Fruit fly (Drosophila melanogaster): ENCODE results near the gene CG31323.

Gene CG31323

dm6 chr3R:26172040-26172439, 1.4 kb downstream of the CG31323 start (continued):
- TF ChIP-seq CG18764 (GFP tag; optimal IDR thresholded peaks at IDR 0.05) (peak; percentile 37), rib (GFP tag; IDR thresholded peaks at IDR 0.05) (0 out of 2 replicates have a peak, but pooled peaks have one; percentile 27), pan (optimal IDR thresholded peaks at IDR 0.05) (no peak), pan (GFP tag; optimal IDR thresholded peaks at IDR 0.05 in 1 of 2, IDR thresholded peaks at IDR 0.05 in 1 of 2) (peak in 1 of 2 experiments; percentile 56), CG32772 (GFP tag; IDR thresholded peaks at IDR 0.05) (0 out of 2 replicates have a peak, but pooled peaks have one; percentile 24), lov (optimal IDR thresholded peaks at IDR 0.05) (no peak), lov (GFP tag; IDR thresholded peaks at IDR 0.05) (no peak), scrt (GFP tag; optimal IDR thresholded peaks at IDR 0.05) (peak; percentile 71), tap (tag; optimal IDR thresholded peaks at IDR 0.05) (peak; percentile 50), jigr1 (GFP tag; IDR thresholded peaks at IDR 0.05) (no peak), CG3407 (GFP tag; optimal IDR thresholded peaks at IDR 0.05) (no peak), lbe (GFP tag; optimal IDR thresholded peaks at IDR 0.05) (no peak), en (GFP tag; optimal IDR thresholded peaks at IDR 0.05) (no peak), pfk (GFP tag; optimal IDR thresholded peaks at IDR 0.05) (no peak), CG6175 (GFP tag; IDR thresholded peaks at IDR 0.05) (peak; percentile 51; the same call in 1 of the 3 replicates), hbn (GFP tag; IDR thresholded peaks at IDR 0.05; ENCODE audit: partially characterized antibody) (no peak), grau (tag; optimal IDR thresholded peaks at IDR 0.05) (no peak), unc-4 (GFP tag; IDR thresholded peaks at IDR 0.05; ENCODE audit: partially characterized antibody) (no peak), CG14860 (GFP tag; IDR thresholded peaks at IDR 0.05; ENCODE audit: partially characterized antibody) (no peak), cwo (GFP tag; optimal IDR thresholded peaks at IDR 0.05) (peak; percentile 69), amos (GFP tag; IDR thresholded peaks at IDR 0.05; ENCODE audit: partially characterized antibody) (no peak), CG7786 (GFP tag; optimal IDR thresholded peaks at IDR 0.05) (peak; percentile 10), fd3F (GFP tag; optimal IDR thresholded peaks at IDR 0.05) (no peak), bbx (GFP tag; IDR thresholded peaks at IDR 0.05; ENCODE audit: partially characterized antibody) (no peak), odd (GFP tag; optimal IDR thresholded peaks at IDR 0.05) (no peak), CG1832 (GFP tag; optimal IDR thresholded peaks at IDR 0.05) (no peak), CG9932 (GFP tag; IDR thresholded peaks at IDR 0.05) (peak; percentile 50), CG11723 (GFP tag; optimal IDR thresholded peaks at IDR 0.05) (peak; percentile 13), cad (GFP tag; optimal IDR thresholded peaks at IDR 0.05) (no peak), pb (GFP tag; optimal IDR thresholded peaks at IDR 0.05) (no peak), Tbp (GFP tag; optimal IDR thresholded peaks at IDR 0.05) (no peak), peb (GFP tag; IDR thresholded peaks at IDR 0.05) (no peak), Dfd (GFP tag; optimal IDR thresholded peaks at IDR 0.05) (no peak), Awh (GFP tag; IDR thresholded peaks at IDR 0.05) (0 out of 2 replicates have a peak, but pooled peaks have one; percentile 35), CG15073 (GFP tag; optimal IDR thresholded peaks at IDR 0.05) (no peak), zen2 (GFP tag; IDR thresholded peaks at IDR 0.05; ENCODE audit: partially characterized antibody) (no peak), Doc2 (GFP tag; IDR thresholded peaks at IDR 0.05) (no peak), CG7987 (GFP tag; optimal IDR thresholded peaks at IDR 0.05) (no peak), NC2α (GFP tag; optimal IDR thresholded peaks at IDR 0.05) (no peak), Sox100B (GFP tag; optimal IDR thresholded peaks at IDR 0.05) (peak; percentile 46), Hsf (GFP tag; optimal IDR thresholded peaks at IDR 0.05) (peak; percentile 17), fd96Cb (tag; optimal IDR thresholded peaks at IDR 0.05) (peak; percentile 45), HLH4C (GFP tag; IDR thresholded peaks at IDR 0.05; ENCODE audit: partially characterized antibody) (no peak), CG12236 (GFP tag; optimal IDR thresholded peaks at IDR 0.05) (no peak), CG4820 (GFP tag; optimal IDR thresholded peaks at IDR 0.05) (peak; percentile 52), salm (tag; optimal IDR thresholded peaks at IDR 0.05) (no peak), CG8290 (GFP tag; optimal IDR thresholded peaks at IDR 0.05) (no peak), CG8290 (tag; optimal IDR thresholded peaks at IDR 0.05) (no peak), CG11456 (GFP tag; IDR thresholded peaks at IDR 0.05) (no peak), lilli (GFP tag; optimal IDR thresholded peaks at IDR 0.05) (peak; percentile 56), CG15601 (tag; optimal IDR thresholded peaks at IDR 0.05) (no peak), Hmr (GFP tag; optimal IDR thresholded peaks at IDR 0.05) (peak; percentile 71)
